Fruit fly (Drosophila melanogaster) S2 (cell line): Measurements from ENCODE around the gene CG7079.

ENCODE experiments used
- CG8478 ChIP-seq: fragments of >200 bp; optimal IDR thresholded peaks from 2 replicates; lab custom pipeline; 2018
- CTCF ChIP-seq, 2 experiments: fragments of >200 bp; optimal IDR thresholded peaks; 2 replicates each; lab custom pipeline; 2018

DNA sequence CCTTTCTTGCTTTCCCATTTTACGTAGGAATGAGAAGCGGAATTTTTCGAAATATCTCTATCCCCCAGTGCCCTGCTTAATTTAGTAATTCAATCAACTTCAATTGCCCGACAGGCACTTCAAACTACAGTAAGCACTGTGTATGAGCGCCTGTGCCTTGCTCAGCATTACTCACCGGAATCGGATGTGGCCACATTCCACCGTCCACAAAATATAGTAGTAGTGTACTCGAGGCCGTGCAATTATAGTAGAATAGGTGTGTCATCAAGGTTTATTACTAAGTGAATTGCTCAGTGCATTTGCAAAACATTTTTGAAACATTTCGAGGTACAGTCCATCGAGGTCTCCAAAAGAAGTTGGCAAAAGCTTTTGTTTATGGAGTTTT is 17.1 kb upstream of the CG7079 start:
- TF ChIP-seq CG8478 (lab: Kevin White, UChicago) (no peak), CTCF (optimal IDR thresholded peaks at IDR 0.05; lab: Kevin White, UChicago) (no peak)
